Worm (Caenorhabditis elegans) whole organism, L4/young adult: ENCODE results near the gene tat-3.

Source experiments
- W03F9.2 ChIP-seq: fragments of 150-350 bp; optimal IDR thresholded peaks from 2 replicates; lab custom pipeline; 2014; ENCODE audit warnings: missing biosample characterization, missing genetic modification characterization
- dao-5 ChIP-seq: sonication (generic microtip); optimal IDR thresholded peaks from 2 replicates; lab custom pipeline; 2016; ENCODE audit warnings: missing genotype, missing genetic modification characterization, moderate library complexity, missing compliant biosample characterization
- him-1 ChIP-seq: sonication (generic microtip); optimal IDR thresholded peaks from 2 replicates; lab custom pipeline; 2016; ENCODE audit warnings: missing genotype, missing genetic modification reagents, missing genetic modification characterization, missing compliant biosample characterization

DNA sequence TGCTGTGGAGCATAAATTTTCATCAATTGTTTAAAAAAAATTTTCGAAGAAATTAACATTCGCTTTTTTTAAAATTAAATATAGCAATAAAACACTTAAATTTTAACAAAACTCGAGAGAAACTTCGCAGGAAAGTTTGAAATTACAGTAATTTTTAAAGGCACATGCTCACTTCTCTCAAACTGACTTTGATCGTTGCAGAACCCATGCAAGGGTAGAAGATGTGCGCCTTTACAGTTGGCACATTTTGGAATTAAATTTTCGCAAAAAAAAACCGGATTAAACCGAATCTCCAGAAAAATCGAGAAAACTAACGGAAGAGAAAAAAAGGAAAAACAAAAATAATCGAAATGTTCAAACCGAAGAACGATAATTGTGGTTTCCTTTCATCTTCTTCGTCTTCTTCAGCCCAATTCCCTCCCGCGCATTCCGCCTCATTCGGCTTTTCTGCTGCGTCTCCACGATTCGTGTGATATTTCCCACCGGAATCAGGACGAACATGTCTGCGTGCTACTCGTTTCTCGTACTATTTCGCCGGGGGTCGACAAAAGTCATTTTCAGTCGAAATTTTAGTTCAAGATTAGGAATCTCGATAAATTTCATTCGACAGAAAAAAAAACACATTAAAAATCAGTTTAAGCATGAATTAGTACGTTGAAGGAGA, 5.9 kb upstream of the tat-3 start:
- TF ChIP-seq dao-5 (tag; lab: Kevin White, UChicago): no peak
- TF ChIP-seq him-1 (tag; lab: Kevin White, UChicago): no peak
- no peak for TF ChIP-seq W03F9.2 (tag; lab: Kevin White, UChicago)
